Fruit fly (Drosophila melanogaster) S2 (cell line): ENCODE results near the gene bap.

Experiments used
- CG8478 ChIP-seq: fragments of >200 bp; optimal IDR thresholded peaks from 2 replicates; lab custom pipeline; 2018
- CTCF ChIP-seq, 2 experiments: fragments of >200 bp; optimal IDR thresholded peaks; 2 replicates each; lab custom pipeline; 2018

- no peak for TF ChIP-seq CTCF (optimal IDR thresholded peaks at IDR 0.05; lab: Kevin White, UChicago)
- no peak for TF ChIP-seq CG8478
These were observed 8.8 kb upstream of the bap start for dm6 chr3R:21379927-21380326.
